Worm (Caenorhabditis elegans) whole organism, young adult: ENCODE results near the gene fbxa-89.

Experiments used
- Y67H2A.10 ChIP-seq: fragments of 200-800 bp; sonication (Bioruptor generic); conservative IDR thresholded peaks from 2 replicates; pipeline ENCODE4 v1.3.6; 2022; ENCODE audit warnings: missing genetic modification reagents, missing genetic modification characterization, missing compliant biosample characterization
- Y79H2A.3 ChIP-seq: fragments of 200-800 bp; sonication (Bioruptor generic); conservative IDR thresholded peaks from 2 replicates; pipeline ENCODE4 v1.3.6; 2022; ENCODE audit warnings: missing genetic modification reagents, missing genetic modification characterization, missing compliant biosample characterization

ce11 chrIII:12194190-12194589 lies 41.8 kb upstream of the fbxa-89 start, which contains the start of gene Y75B8A.44:
- TF ChIP-seq Y67H2A.10 (GFP tag; lab: Robert Waterston, UW) (no peak), Y79H2A.3 (no peak)
